Fruit fly (Drosophila melanogaster): Measurements from ENCODE around the gene CG12523.

CG12523 gene

dm6 chr3L:10769218-10770018 is 31.6 kb upstream of the CG12523 start (continued):
- TF ChIP-seq pros (GFP tag; optimal IDR thresholded peaks at IDR 0.05) = peak; percentile 92
- no peak for TF ChIP-seq CG2129 (GFP tag; IDR thresholded peaks at IDR 0.05; ENCODE audit: partially characterized antibody)
- peak; percentile 93 for TF ChIP-seq CG7839 (tag; optimal IDR thresholded peaks at IDR 0.05)
- no peak for TF ChIP-seq slou (GFP tag; optimal IDR thresholded peaks at IDR 0.05)
- peak; percentile 77 for TF ChIP-seq CG18599 (GFP tag; optimal IDR thresholded peaks at IDR 0.05)
- peak; percentile 98 for TF ChIP-seq CG18262 (tag; optimal IDR thresholded peaks at IDR 0.05)
- TF ChIP-seq dmrt99B (tag; optimal IDR thresholded peaks at IDR 0.05) = peak; percentile 79
- TF ChIP-seq emc (GFP tag; optimal IDR thresholded peaks at IDR 0.05) = no peak
- no peak for TF ChIP-seq mirr (GFP tag; optimal IDR thresholded peaks at IDR 0.05)
- peak; percentile 84 for TF ChIP-seq lmd (GFP tag; IDR thresholded peaks at IDR 0.05)
- TF ChIP-seq klu (GFP tag; IDR thresholded peaks at IDR 0.05) = peak; percentile 70
- TF ChIP-seq Kr (GFP tag; optimal IDR thresholded peaks at IDR 0.05) = peak; percentile 63
- peak; percentile 86 for TF ChIP-seq so (GFP tag; IDR thresholded peaks at IDR 0.05)
- 0 out of 2 replicates have a peak, but pooled peaks have one; percentile 22 for TF ChIP-seq seq (GFP tag; IDR thresholded peaks at IDR 0.05)
- no peak for TF ChIP-seq disco-r (GFP tag; optimal IDR thresholded peaks at IDR 0.05)
- no peak for TF ChIP-seq usp (GFP tag; optimal IDR thresholded peaks at IDR 0.05)
- peak; percentile 82 for TF ChIP-seq CG14667 (GFP tag; IDR thresholded peaks at IDR 0.05)
- TF ChIP-seq CG43689 (GFP tag; IDR thresholded peaks at IDR 0.05) = 0 out of 2 replicates have a peak, but pooled peaks have one; percentile 22
- TF ChIP-seq az2 (GFP tag; optimal IDR thresholded peaks at IDR 0.05) = peak; percentile 91
- no peak for TF ChIP-seq ERR (GFP tag; optimal IDR thresholded peaks at IDR 0.05)
- peak in 1 of 3 experiments; percentile 99 for TF ChIP-seq lola (GFP tag; optimal IDR thresholded peaks at IDR 0.05)
- TF ChIP-seq ewg (GFP tag; optimal IDR thresholded peaks at IDR 0.05) = peak; percentile 65
- TF ChIP-seq CG13296 (GFP tag; optimal IDR thresholded peaks at IDR 0.05) = peak; percentile 20
- TF ChIP-seq Dref (GFP tag; IDR thresholded peaks at IDR 0.05) = no peak
- TF ChIP-seq MESR4 (GFP tag; optimal IDR thresholded peaks at IDR 0.05) = peak; percentile 8
- no peak for TF ChIP-seq amos (GFP tag; IDR thresholded peaks at IDR 0.05; ENCODE audit: partially characterized antibody)
- TF ChIP-seq corto (GFP tag; optimal IDR thresholded peaks at IDR 0.05) = no peak
- TF ChIP-seq vvl (GFP tag; IDR thresholded peaks at IDR 0.05) = peak; percentile 97
- TF ChIP-seq CG12071 (GFP tag; optimal IDR thresholded peaks at IDR 0.05) = no peak
- no peak for TF ChIP-seq CG8478 (optimal IDR thresholded peaks at IDR 0.05)
- no peak for TF ChIP-seq Opbp (GFP tag; IDR thresholded peaks at IDR 0.05; ENCODE audit: partially characterized antibody)
- peak; percentile 57 for TF ChIP-seq CG31388 (GFP tag; optimal IDR thresholded peaks at IDR 0.05)
- no peak for TF ChIP-seq cad (GFP tag; optimal IDR thresholded peaks at IDR 0.05)
- TF ChIP-seq Doc2 (GFP tag; IDR thresholded peaks at IDR 0.05) = no peak
- peak; percentile 66 for TF ChIP-seq Fer3 (tag; optimal IDR thresholded peaks at IDR 0.05)
- TF ChIP-seq CG14965 (GFP tag; optimal IDR thresholded peaks at IDR 0.05; ENCODE audit: borderline replicate concordance) = no peak
- TF ChIP-seq CG6254 (GFP tag; optimal IDR thresholded peaks at IDR 0.05) = peak; percentile 94
- peak; percentile 50; the same call in 1 of the 2 replicates for TF ChIP-seq aop (GFP tag; IDR thresholded peaks at IDR 0.05)
- peak in 1 of 2 experiments; percentile 15 for TF ChIP-seq insv (GFP tag; optimal IDR thresholded peaks at IDR 0.05)
- no peak for TF ChIP-seq CG13287 (GFP tag; IDR thresholded peaks at IDR 0.05; ENCODE audit: partially characterized antibody)
- peak; percentile 79 for TF ChIP-seq CG4730 (GFP tag; IDR thresholded peaks at IDR 0.05)
- TF ChIP-seq CG3726 (GFP tag; IDR thresholded peaks at IDR 0.05) = peak; percentile 68; the same call in 2 of the 3 replicates
- peak; percentile 97 for TF ChIP-seq CG14710 (tag; optimal IDR thresholded peaks at IDR 0.05)
- peak; percentile 97 for TF ChIP-seq CG4404 (GFP tag; IDR thresholded peaks at IDR 0.05)
- peak; percentile 48 for TF ChIP-seq Dek (tag; optimal IDR thresholded peaks at IDR 0.05)
- TF ChIP-seq Med (GFP tag) = peak; percentile 74
- peak; percentile 45 for TF ChIP-seq CG10147 (GFP tag; optimal IDR thresholded peaks at IDR 0.05)
- TF ChIP-seq wek (GFP tag; optimal IDR thresholded peaks at IDR 0.05) = peak; percentile 8
- TF ChIP-seq sima (GFP tag; optimal IDR thresholded peaks at IDR 0.05) = no peak
